Worm (Caenorhabditis elegans) whole organism, midembryonic: ENCODE data around the gene F45D3.1.

Experiments
- T22C8.4 ChIP-seq: fragments of 200-800 bp; sonication (Bioruptor generic); IDR thresholded peaks from 2 replicates; pipeline ENCODE4 v1.3.6; 2022; ENCODE audit warnings: missing genetic modification characterization, missing compliant biosample characterization
- cog-1 ChIP-seq: sonication (generic microtip); optimal IDR thresholded peaks from 2 replicates; lab custom pipeline; 2016; ENCODE audit warnings: missing genetic modification characterization, missing compliant biosample characterization
- klf-2 ChIP-seq: fragments of 200-800 bp; sonication (Bioruptor generic); conservative IDR thresholded peaks from 2 replicates; pipeline ENCODE4 v1.3.6; 2022; ENCODE audit warnings: missing genetic modification reagents, missing genetic modification characterization, missing compliant biosample characterization
- ref-1 ChIP-seq: fragments of 200-800 bp; sonication (Bioruptor generic); conservative IDR thresholded peaks from 2 replicates; pipeline ENCODE4 v1.3.6; 2022; ENCODE audit warnings: missing genetic modification reagents, missing genetic modification characterization, missing compliant biosample characterization
- ztf-23 ChIP-seq: fragments of 200-800 bp; sonication (Bioruptor generic); IDR thresholded peaks from 2 replicates; pipeline ENCODE4 v1.3.6; 2022; ENCODE audit warnings: missing genetic modification reagents, missing genetic modification characterization, missing compliant biosample characterization
- ztf-29 ChIP-seq: fragments of 200-800 bp; sonication (Bioruptor generic); IDR thresholded peaks from 2 replicates; pipeline ENCODE4 v1.3.6; 2022; ENCODE audit warnings: missing genetic modification reagents, missing genetic modification characterization, missing compliant biosample characterization

DNA sequence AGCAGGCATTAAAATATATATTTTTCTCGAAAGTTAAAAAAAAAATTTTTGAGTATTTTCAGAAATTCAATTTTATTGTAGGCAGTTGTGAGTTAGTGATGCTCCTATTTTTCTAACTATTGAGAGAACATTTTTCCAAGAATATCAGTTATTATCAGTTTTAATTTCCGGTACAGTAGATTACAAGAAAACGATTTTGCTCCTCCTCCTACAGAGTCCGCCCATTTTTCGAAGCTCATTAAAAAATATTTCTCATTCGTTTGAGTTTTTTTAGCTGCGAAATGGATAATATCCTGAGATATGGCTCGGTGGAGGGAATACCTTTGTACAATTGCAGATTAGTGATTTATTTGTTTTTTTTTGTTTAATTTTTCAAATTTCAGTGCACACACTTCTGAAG, 42.3 kb upstream of the F45D3.1 start, which contains the start of gene srt-39:
- TF ChIP-seq klf-2 (no peak), ref-1 (GFP tag; lab: Robert Waterston, UW) (no peak), ztf-23 (GFP tag; lab: Robert Waterston, UW) (no peak), T22C8.4 (no peak), ztf-29 (GFP tag; lab: Robert Waterston, UW) (no peak), cog-1 (tag; lab: Kevin White, UChicago) (no peak)
